Worm (Caenorhabditis elegans) whole organism, young adult: Measurements from ENCODE around the gene gdh-1.

Experiments
- B0336.3 ChIP-seq: fragments of 200-800 bp; sonication (Bioruptor generic); IDR thresholded peaks from 2 replicates; pipeline ENCODE4 v1.3.6; 2022; ENCODE audit warnings: missing genetic modification characterization, missing compliant biosample characterization
- F49E8.2 ChIP-seq: sonication (generic microtip); optimal IDR thresholded peaks from 3 replicates; lab custom pipeline; 2017; ENCODE audit warnings: missing genetic modification characterization, mild to moderate bottlenecking, missing compliant biosample characterization, antibody characterized with exemption, moderate library complexity; ENCODE audit not compliant: insufficient read depth
- Y53F4B.3 ChIP-seq: fragments of 200-800 bp; sonication (Bioruptor generic); IDR thresholded peaks from 2 replicates; pipeline ENCODE4 v1.3.6; 2022; ENCODE audit warnings: missing genetic modification reagents, missing genetic modification characterization, missing compliant biosample characterization
- akir-1 ChIP-seq: fragments of 200-800 bp; sonication (Bioruptor generic); optimal IDR thresholded peaks from 2 replicates; lab custom pipeline; 2018; ENCODE audit warnings: mild to moderate bottlenecking, missing genetic modification characterization, moderate library complexity, missing compliant biosample characterization
- athp-1 ChIP-seq: sonication (generic microtip); optimal IDR thresholded peaks from 2 replicates; lab custom pipeline; 2017; ENCODE audit warnings: mild to moderate bottlenecking, missing genetic modification characterization, missing compliant biosample characterization
- hsf-1 ChIP-seq: fragments of 200-800 bp; sonication (Bioruptor generic); IDR thresholded peaks from 2 replicates; pipeline ENCODE4 v1.3.6; 2022; ENCODE audit warnings: missing genetic modification reagents, missing genetic modification characterization, missing compliant biosample characterization
- pha-4 ChIP-seq: fragments of 150-350 bp; sonication (generic microtip); optimal IDR thresholded peaks from 2 replicates; lab custom pipeline; 2014; ENCODE audit warnings: missing biosample characterization, missing genetic modification reagents, missing genetic modification characterization
- unc-62 ChIP-seq: fragments of 150-350 bp; optimal IDR thresholded peaks from 2 replicates; lab custom pipeline; 2014; ENCODE audit warnings: missing biosample characterization, missing genetic modification reagents, missing genetic modification characterization
- zim-3 ChIP-seq: sonication (generic microtip); optimal IDR thresholded peaks from 2 replicates; lab custom pipeline; 2017; ENCODE audit warnings: mild to moderate bottlenecking, missing genetic modification characterization, moderate library complexity, missing compliant biosample characterization
- ztf-3 ChIP-seq: fragments of 200-800 bp; sonication (Bioruptor generic); optimal IDR thresholded peaks from 2 replicates; lab custom pipeline; 2018; ENCODE audit warnings: mild to moderate bottlenecking, missing genetic modification characterization, missing compliant biosample characterization

- TF ChIP-seq akir-1 (GFP tag; lab: Kevin White, UChicago): no peak
- no peak for TF ChIP-seq ztf-3 (GFP tag; lab: Kevin White, UChicago)
- TF ChIP-seq unc-62 (GFP tag; lab: Kevin White, UChicago): no peak
- no peak for TF ChIP-seq B0336.3 (GFP tag; lab: Robert Waterston, UW)
- no peak for TF ChIP-seq pha-4 (tag; lab: Kevin White, UChicago)
- no peak for TF ChIP-seq Y53F4B.3
- TF ChIP-seq F49E8.2: no peak
- no peak for TF ChIP-seq athp-1 (tag; lab: Kevin White, UChicago)
- no peak for TF ChIP-seq hsf-1
- no peak for TF ChIP-seq zim-3 (tag; lab: Kevin White, UChicago)
These were observed 29.0 kb upstream of the gdh-1 start for ce11 chrIV:11924092-11924491.
